Worm (Caenorhabditis elegans) whole organism, L1 larva: ENCODE results near the gene moc-5.

ENCODE experiments used
- fkh-10 ChIP-seq: sonication (generic microtip); optimal IDR thresholded peaks from 2 replicates; lab custom pipeline; 2017; ENCODE audit warnings: missing biosample characterization, missing genetic modification reagents, missing genetic modification characterization
- lsy-2 ChIP-seq, 2 experiments: fragments of 150-350 bp; optimal IDR thresholded peaks; 2 replicates each; lab custom pipeline; 2014; ENCODE audit warnings: missing biosample characterization in 2 of 2, missing genetic modification characterization in 2 of 2

DNA sequence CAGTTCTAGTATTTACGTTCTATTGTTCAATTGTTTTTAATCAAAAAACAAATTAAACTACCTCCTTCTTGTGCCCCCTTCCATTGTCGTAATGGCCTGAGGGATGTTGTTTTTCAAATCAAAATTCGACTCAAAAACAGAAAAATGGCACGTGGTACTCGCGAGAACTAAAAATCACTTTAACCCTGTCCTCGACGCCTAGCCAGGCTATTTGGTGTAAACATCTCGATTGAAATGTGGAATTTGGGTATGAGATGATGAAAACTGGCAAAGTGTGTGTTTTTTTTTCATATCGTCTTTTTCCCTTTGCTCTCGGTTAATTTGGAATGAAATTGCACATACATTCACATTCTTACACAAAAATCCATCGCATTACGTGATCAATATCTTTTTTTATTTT lies 19.1 kb downstream of the moc-5 start:
- TF ChIP-seq fkh-10 (GFP tag; lab: Kevin White, UChicago) = no peak
- no peak for TF ChIP-seq lsy-2 (tag; optimal IDR thresholded peaks at IDR 0.05; lab: Kevin White, UChicago)
